Fruit fly (Drosophila melanogaster) whole organism, wandering third instar larva: Measurements from ENCODE around the gene CG7328.
A peak's percentile ranks its signal among the peaks of the same experiment; 100 is the strongest.

Experiments
- CG32264 ChIP-seq: fragments of 200-800 bp; sonication (Bioruptor generic); optimal IDR thresholded peaks from 2 replicates; lab custom pipeline; 2016; ENCODE audit warnings: missing biosample characterization, missing genetic modification characterization
- CG9705 ChIP-seq: fragments of 200-800 bp; sonication (Bioruptor generic); optimal IDR thresholded peaks from 2 replicates; lab custom pipeline; 2018; ENCODE audit warnings: missing biosample characterization, mild to moderate bottlenecking, missing genetic modification characterization
- CrebA ChIP-seq: fragments of 200-800 bp; sonication (Bioruptor generic); optimal IDR thresholded peaks from 2 replicates; lab custom pipeline; 2016; ENCODE audit warnings: missing biosample characterization, mild to moderate bottlenecking, missing genetic modification characterization, borderline replicate concordance
- Dif ChIP-seq: fragments of 200-275, 200-300 bp; sonication (Bioruptor generic); optimal IDR thresholded peaks from 2 replicates; lab custom pipeline; 2018; ENCODE audit warnings: missing biosample characterization, missing genetic modification characterization; ENCODE audit not compliant: partially characterized antibody
- GATAd ChIP-seq: sonication (Bioruptor generic); optimal IDR thresholded peaks from 2 replicates; lab custom pipeline; 2016; ENCODE audit warnings: missing biosample characterization, missing genetic modification characterization
- HLH106 ChIP-seq: fragments of 200-800 bp; optimal IDR thresholded peaks from 3 replicates; lab custom pipeline; 2019; ENCODE audit warnings: missing biosample characterization, mild to moderate bottlenecking, missing genetic modification characterization, moderate library complexity
- Hr78 ChIP-seq: fragments of >200 bp; optimal IDR thresholded peaks from 2 replicates; lab custom pipeline; 2017; ENCODE audit warnings: missing biosample characterization, missing genetic modification characterization
- Hr83 ChIP-seq: fragments of 200-300 bp; sonication (Bioruptor generic); optimal IDR thresholded peaks from 2 replicates; lab custom pipeline; 2016; ENCODE audit warnings: missing biosample characterization, mild to moderate bottlenecking, missing genetic modification characterization, moderate library complexity; ENCODE audit not compliant: poor library complexity, severe bottlenecking
- Jra ChIP-seq: sonication (Bioruptor generic); optimal IDR thresholded peaks from 2 replicates; lab custom pipeline; 2016; ENCODE audit warnings: missing biosample characterization, missing genetic modification characterization
- Mio ChIP-seq: sonication (Bioruptor generic); optimal IDR thresholded peaks from 2 replicates; lab custom pipeline; 2016; ENCODE audit warnings: missing biosample characterization, missing genetic modification characterization
- Myc ChIP-seq: fragments of >200 bp; optimal IDR thresholded peaks from 2 replicates; lab custom pipeline; 2017
- OdsH ChIP-seq: fragments of 200-800 bp; sonication (Bioruptor generic); optimal IDR thresholded peaks from 2 replicates; lab custom pipeline; 2016; ENCODE audit warnings: missing biosample characterization, mild to moderate bottlenecking, missing genetic modification characterization
- Rel ChIP-seq, 2 experiments: fragments of 200-800 bp; sonication (Bioruptor generic) in 1 of 2; optimal IDR thresholded peaks; 2 replicates in 1 of 2; 3 replicates in 1 of 2; lab custom pipeline; 2016 to 2019; ENCODE audit warnings: mild to moderate bottlenecking in 2 of 2, missing biosample characterization in 2 of 2, missing genetic modification characterization in 2 of 2, moderate library complexity in 1 of 2
- Sp1 ChIP-seq: fragments of 200-800 bp; sonication (Bioruptor generic); optimal IDR thresholded peaks from 3 replicates; lab custom pipeline; 2019; ENCODE audit warnings: missing biosample characterization, mild to moderate bottlenecking, missing genetic modification characterization, moderate library complexity
- Vsx2 ChIP-seq: fragments of 200-300, 225-300 bp; sonication (Bioruptor generic); optimal IDR thresholded peaks from 2 replicates; lab custom pipeline; 2018; ENCODE audit warnings: missing biosample characterization, missing genetic modification characterization; ENCODE audit not compliant: partially characterized antibody
- br ChIP-seq: fragments of 200-800 bp; sonication (Bioruptor generic); optimal IDR thresholded peaks from 2 replicates; lab custom pipeline; 2016; ENCODE audit warnings: missing biosample characterization, missing genetic modification characterization
- dl ChIP-seq, 2 experiments: fragments of 175-275, 200-275 bp in 1 of 2; fragments of 200-275 bp in 1 of 2; sonication (Bioruptor generic); optimal IDR thresholded peaks; lab custom pipeline; 2018; ENCODE audit warnings: mild to moderate bottlenecking in 2 of 2, missing biosample characterization in 2 of 2, missing genetic modification characterization in 2 of 2, moderate library complexity in 2 of 2; ENCODE audit not compliant: partially characterized antibody in 2 of 2, insufficient read depth in 1 of 2
- dmrt93B ChIP-seq: fragments of 200-800 bp; sonication (Bioruptor generic); optimal IDR thresholded peaks from 2 replicates; lab custom pipeline; 2018; ENCODE audit warnings: missing biosample characterization, mild to moderate bottlenecking, missing genetic modification characterization
- dsf ChIP-seq: sonication (Bioruptor generic); optimal IDR thresholded peaks from 2 replicates; lab custom pipeline; 2016; ENCODE audit warnings: missing biosample characterization, missing genetic modification characterization, borderline replicate concordance
- ey ChIP-seq: fragments of 200-800 bp; sonication (Bioruptor generic); optimal IDR thresholded peaks from 2 replicates; lab custom pipeline; 2016; ENCODE audit warnings: missing biosample characterization, missing genetic modification characterization
- foxo ChIP-seq, 2 experiments: fragments of 200-800 bp; sonication (Bioruptor generic); optimal IDR thresholded peaks; 2 replicates in 1 of 2; 3 replicates in 1 of 2; lab custom pipeline; 2016 to 2017; ENCODE audit warnings: missing biosample characterization in 2 of 2, missing genetic modification characterization in 2 of 2
- fru ChIP-seq: fragments of 200-800 bp; sonication (Bioruptor generic); optimal IDR thresholded peaks from 3 replicates; lab custom pipeline; 2016; ENCODE audit warnings: missing biosample characterization, mild to moderate bottlenecking, missing genetic modification characterization
- h ChIP-seq: fragments of 200-800 bp; sonication (Bioruptor generic); optimal IDR thresholded peaks from 3 replicates; lab custom pipeline; 2016; ENCODE audit warnings: missing biosample characterization, mild to moderate bottlenecking, missing genetic modification characterization
- jim ChIP-seq: fragments of 175-275, 200-325 bp; sonication (Bioruptor generic); optimal IDR thresholded peaks from 2 replicates; lab custom pipeline; 2016; ENCODE audit warnings: missing biosample characterization, mild to moderate bottlenecking, missing genetic modification characterization
- lola ChIP-seq: fragments of >200 bp; optimal IDR thresholded peaks from 2 replicates; lab custom pipeline; 2017; ENCODE audit warnings: missing biosample characterization, missing genetic modification characterization
- pan ChIP-seq: fragments of >200 bp; optimal IDR thresholded peaks from 2 replicates; lab custom pipeline; 2017
- psq ChIP-seq: fragments of 200-800 bp; sonication (Bioruptor generic); optimal IDR thresholded peaks from 3 replicates; lab custom pipeline; 2017; ENCODE audit warnings: missing biosample characterization, mild to moderate bottlenecking, missing genetic modification characterization, moderate library complexity
- sage ChIP-seq: fragments of 200-800 bp; sonication (Bioruptor generic); optimal IDR thresholded peaks from 2 replicates; lab custom pipeline; 2016; ENCODE audit warnings: missing biosample characterization, mild to moderate bottlenecking, missing genetic modification characterization
- sv ChIP-seq: fragments of 200-800 bp; sonication (Bioruptor generic); optimal IDR thresholded peaks from 3 replicates; lab custom pipeline; 2016; ENCODE audit warnings: missing biosample characterization, missing genetic modification characterization
- tai ChIP-seq: sonication (Bioruptor generic); optimal IDR thresholded peaks from 2 replicates; lab custom pipeline; 2016; ENCODE audit warnings: missing biosample characterization, missing genetic modification characterization
- usp ChIP-seq: fragments of >200 bp; optimal IDR thresholded peaks from 2 replicates; lab custom pipeline; 2017; ENCODE audit warnings: missing biosample characterization, missing genetic modification characterization
- woc ChIP-seq: sonication (Bioruptor generic); optimal IDR thresholded peaks from 2 replicates; lab custom pipeline; 2016; ENCODE audit warnings: missing biosample characterization, mild to moderate bottlenecking, missing genetic modification characterization

The CG7328 gene

DNA sequence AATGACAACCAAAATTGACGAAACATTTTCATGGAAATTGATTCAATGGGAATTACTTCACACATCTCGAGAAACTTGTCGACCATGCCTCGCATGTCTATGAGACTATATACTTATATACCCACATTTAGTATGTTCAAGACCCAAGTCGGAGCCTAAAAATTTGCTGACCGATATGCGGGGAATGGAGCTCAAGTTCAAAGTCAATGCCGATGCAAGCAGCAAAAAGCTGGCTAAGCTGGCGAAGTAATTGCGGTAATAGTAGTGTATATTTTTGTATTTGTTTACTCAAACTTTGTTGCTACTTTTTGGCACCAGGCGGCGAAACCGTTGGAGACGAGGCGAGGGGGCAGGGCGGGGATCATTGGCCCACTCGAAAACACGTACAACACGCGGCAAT, 17.4 kb downstream of the CG7328 start:
- TF ChIP-seq dsf (GFP tag; lab: Kevin White, UChicago) (no peak), h (GFP tag; lab: Kevin White, UChicago) (peak; percentile 32), OdsH (GFP tag; lab: Kevin White, UChicago) (no peak), br (GFP tag; lab: Kevin White, UChicago) (no peak), dmrt93B (GFP tag; lab: Kevin White, UChicago) (no peak)

DNA sequence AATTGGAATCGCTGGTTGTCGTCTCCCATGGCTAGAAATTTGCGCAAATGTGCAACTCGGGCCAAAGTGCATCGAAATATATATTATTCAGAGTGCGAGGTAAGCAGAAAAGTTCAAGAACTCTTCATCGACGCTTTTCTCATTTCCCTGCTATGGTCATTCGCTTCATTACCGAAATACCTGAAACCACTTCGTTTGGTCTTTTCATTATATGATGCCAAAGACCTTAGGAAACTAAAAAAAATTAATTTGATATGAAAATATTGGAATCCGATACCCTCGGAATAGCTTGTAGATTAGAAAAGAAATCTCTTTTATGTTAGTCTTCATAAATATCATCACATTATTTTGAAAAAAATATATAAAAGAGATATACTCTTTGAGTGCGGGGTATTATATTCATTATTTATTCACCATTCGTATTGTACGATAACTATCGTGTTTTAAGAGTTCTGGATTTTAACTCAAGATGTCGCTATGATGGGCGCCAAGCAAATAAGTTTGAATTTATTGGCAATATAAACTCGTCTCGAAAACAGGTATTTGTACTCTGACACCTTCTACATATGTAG, 27.5 kb downstream of the CG7328 start, which contains the start of gene CG14187:
TSS of gene CG14187 (minus strand) at position 51 of the 572 bp plus-strand sequence.
- TF ChIP-seq br (GFP tag; lab: Kevin White, UChicago) (no peak), h (GFP tag; lab: Kevin White, UChicago) (no peak), Sp1 (GFP tag; lab: Kevin White, UChicago) (no peak), psq (GFP tag; lab: Kevin White, UChicago) (no peak), GATAd (no peak), Vsx2 (GFP tag; lab: Kevin White, UChicago) (no peak), dl (GFP tag; optimal IDR thresholded peaks at IDR 0.05; lab: Kevin White, UChicago; ENCODE audit: insufficient read depth in 1 of 2, partially characterized antibody in 2 of 2) (no peak), fru (GFP tag; lab: Kevin White, UChicago) (no peak)
- TF ChIP-seq, all 38 proteins: peak for 0

DNA sequence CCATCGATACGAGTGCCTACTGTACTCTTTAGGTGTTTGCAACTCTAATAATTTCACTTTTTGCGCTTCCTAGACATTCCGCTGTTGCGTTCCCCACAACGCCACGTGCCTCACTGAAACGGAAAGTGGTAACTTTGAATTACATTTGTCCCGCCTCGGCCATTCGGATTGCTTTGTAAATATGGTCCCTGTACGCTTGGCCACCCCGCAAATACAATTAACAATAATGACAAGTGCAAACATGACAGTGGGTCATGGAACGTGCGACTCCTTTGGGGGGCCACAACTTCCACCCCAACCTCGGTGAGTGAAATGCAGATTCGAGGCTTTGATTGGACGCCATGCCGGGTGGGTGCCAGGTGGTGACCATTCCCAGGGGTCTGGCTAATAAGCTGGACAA, 29.0 kb downstream of the CG7328 start, which contains the start of gene Ir76b:
TSS of gene Ir76b (minus strand) at position 101 of the 400 bp plus-strand sequence.
- TF ChIP-seq HLH106 (no peak), pan (lab: Kevin White, UChicago) (no peak), CG9705 (no peak), Sp1 (GFP tag; lab: Kevin White, UChicago) (no peak), Vsx2 (GFP tag; lab: Kevin White, UChicago) (no peak), Dif (GFP tag; lab: Kevin White, UChicago) (no peak), usp (GFP tag; lab: Kevin White, UChicago) (no peak), tai (GFP tag; lab: Kevin White, UChicago) (no peak), Mio (GFP tag; lab: Kevin White, UChicago) (no peak), Myc (lab: Kevin White, UChicago) (no peak), woc (GFP tag; lab: Kevin White, UChicago) (no peak), foxo (GFP tag; optimal IDR thresholded peaks at IDR 0.05; lab: Kevin White, UChicago) (no peak)
- TF ChIP-seq, all 38 proteins: peak for 0

DNA sequence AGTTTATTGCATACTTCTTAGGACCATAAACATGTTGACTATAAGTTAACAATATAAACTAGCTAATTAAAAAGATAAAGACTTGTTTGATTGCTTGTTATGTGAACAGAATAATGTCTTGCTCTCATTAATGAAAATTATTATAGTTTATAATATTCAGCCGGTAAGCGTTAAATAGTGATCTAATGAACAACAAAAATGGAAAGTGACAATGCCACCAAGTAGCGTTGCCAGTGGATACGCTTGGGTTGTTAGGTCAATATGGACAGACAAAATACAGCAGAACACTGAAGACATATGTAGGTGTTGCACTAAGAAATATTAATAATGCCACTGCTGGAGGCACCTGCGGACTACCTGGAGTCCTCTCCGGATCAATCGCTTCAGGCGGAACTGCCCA, 34.6 kb downstream of the CG7328 start, which contains the start of gene CG14185:
TSS of gene CG14185 (plus strand) at position 301 of the 400 bp plus-strand sequence.
- no peak for TF ChIP-seq dmrt93B (GFP tag; lab: Kevin White, UChicago)
- no peak for TF ChIP-seq Hr83 (GFP tag; lab: Kevin White, UChicago)
- no peak for TF ChIP-seq CrebA
- no peak for TF ChIP-seq Jra
- TF ChIP-seq br (GFP tag; lab: Kevin White, UChicago), result no peak
- no peak for TF ChIP-seq ey (GFP tag; lab: Kevin White, UChicago)
- no peak for TF ChIP-seq Mio (GFP tag; lab: Kevin White, UChicago)
- no peak for TF ChIP-seq CG32264 (GFP tag; lab: Kevin White, UChicago)
- TF ChIP-seq fru (GFP tag; lab: Kevin White, UChicago), result no peak
- no peak for TF ChIP-seq foxo (GFP tag; optimal IDR thresholded peaks at IDR 0.05; lab: Kevin White, UChicago)
- TF ChIP-seq jim (GFP tag; lab: Kevin White, UChicago), result no peak
- no peak for TF ChIP-seq Hr78
- no peak for TF ChIP-seq GATAd
- no peak for TF ChIP-seq sage
- TF ChIP-seq lola (GFP tag; lab: Kevin White, UChicago), result no peak
- no peak for TF ChIP-seq h (GFP tag; lab: Kevin White, UChicago)
- TF ChIP-seq, all 38 proteins: peak for 0

DNA sequence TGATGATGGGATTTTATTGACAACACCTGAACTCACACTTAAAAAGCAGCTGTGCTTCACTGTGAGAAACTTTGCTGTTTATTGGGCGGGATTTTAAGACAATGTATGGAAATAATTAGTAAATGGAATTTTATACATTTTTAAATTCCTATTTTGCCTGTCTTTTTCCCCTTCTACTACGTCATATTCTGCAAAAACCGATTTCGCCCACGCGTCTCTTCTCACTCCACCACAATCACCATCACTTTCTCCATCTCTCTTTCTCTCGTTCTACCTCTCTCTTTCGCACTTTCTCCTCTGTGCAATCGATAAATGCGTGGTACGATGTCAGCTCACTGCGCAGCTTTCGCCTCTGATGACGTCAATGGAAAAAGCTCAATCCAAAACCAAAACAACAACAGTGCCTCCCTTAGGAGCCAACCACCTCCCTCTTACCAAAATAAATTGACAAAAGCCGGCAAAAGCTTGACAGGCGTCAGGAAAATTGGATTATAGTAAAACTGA, 35.8 kb downstream of the CG7328 start:
- TF ChIP-seq dl (GFP tag; optimal IDR thresholded peaks at IDR 0.05; lab: Kevin White, UChicago; ENCODE audit: insufficient read depth in 1 of 2, partially characterized antibody in 2 of 2), result no peak
- TF ChIP-seq sv (GFP tag; lab: Kevin White, UChicago), result no peak
- no peak for TF ChIP-seq Dif (GFP tag; lab: Kevin White, UChicago)
- no peak for TF ChIP-seq woc (GFP tag; lab: Kevin White, UChicago)
- TF ChIP-seq OdsH (GFP tag; lab: Kevin White, UChicago), result no peak
- no peak for TF ChIP-seq Rel (GFP tag; optimal IDR thresholded peaks at IDR 0.05; lab: Kevin White, UChicago)
- no peak for TF ChIP-seq Rel (tag; optimal IDR thresholded peaks at IDR 0.05; lab: Kevin White, UChicago)
- TF ChIP-seq usp (GFP tag; lab: Kevin White, UChicago), result no peak
